Worm (Caenorhabditis elegans) whole organism, late embryonic: ENCODE data around the gene F41G3.18.

Experiments
- C08G9.2 ChIP-seq: sonication (generic microtip); optimal IDR thresholded peaks from 2 replicates; lab custom pipeline; 2016; ENCODE audit warnings: mild to moderate bottlenecking, missing genetic modification characterization, moderate library complexity, missing compliant biosample characterization
- F13H6.1 ChIP-seq: sonication (generic microtip); optimal IDR thresholded peaks from 2 replicates; lab custom pipeline; 2016; ENCODE audit warnings: missing genetic modification characterization, missing compliant biosample characterization
- K02D7.2 ChIP-seq: sonication (generic microtip); optimal IDR thresholded peaks from 2 replicates; lab custom pipeline; 2017; ENCODE audit warnings: mild to moderate bottlenecking, missing genetic modification characterization, missing compliant biosample characterization
- K09A11.1 ChIP-seq: sonication (generic microtip); optimal IDR thresholded peaks from 2 replicates; lab custom pipeline; 2017; ENCODE audit warnings: antibody characterized with exemption, mild to moderate bottlenecking, missing genetic modification characterization, missing compliant biosample characterization; ENCODE audit not compliant: insufficient read depth
- Y22D7AL.16 ChIP-seq: sonication (generic microtip); optimal IDR thresholded peaks from 2 replicates; lab custom pipeline; 2016; ENCODE audit warnings: missing genetic modification characterization, missing compliant biosample characterization
- ahr-1 ChIP-seq: sonication (generic microtip); optimal IDR thresholded peaks from 2 replicates; lab custom pipeline; 2016; ENCODE audit warnings: missing genetic modification characterization, missing compliant biosample characterization
- ceh-14 ChIP-seq: sonication (generic microtip); optimal IDR thresholded peaks from 2 replicates; lab custom pipeline; 2016; ENCODE audit warnings: missing genotype, missing genetic modification characterization, missing compliant biosample characterization
- ceh-18 ChIP-seq: sonication (generic microtip); optimal IDR thresholded peaks from 2 replicates; lab custom pipeline; 2016; ENCODE audit warnings: missing genetic modification characterization, missing compliant biosample characterization
- ceh-19 ChIP-seq: fragments of 200-800 bp; sonication (Bioruptor generic); optimal IDR thresholded peaks from 2 replicates; lab custom pipeline; 2018; ENCODE audit warnings: mild to moderate bottlenecking, missing genetic modification characterization, missing compliant biosample characterization
- ceh-2 ChIP-seq: sonication (generic microtip); optimal IDR thresholded peaks from 2 replicates; lab custom pipeline; 2016; ENCODE audit warnings: missing genotype, missing genetic modification characterization, missing compliant biosample characterization
- ceh-22 ChIP-seq: sonication (generic microtip); optimal IDR thresholded peaks from 2 replicates; lab custom pipeline; 2017; ENCODE audit warnings: missing biosample characterization, missing genetic modification characterization
- ceh-30 ChIP-seq: fragments of 150-350 bp; optimal IDR thresholded peaks from 2 replicates; lab custom pipeline; 2014; ENCODE audit warnings: missing biosample characterization, missing genetic modification characterization
- ceh-31 ChIP-seq: sonication (generic microtip); optimal IDR thresholded peaks from 2 replicates; lab custom pipeline; 2016; ENCODE audit warnings: missing genetic modification characterization, missing compliant biosample characterization
- ceh-34 ChIP-seq: sonication (generic microtip); optimal IDR thresholded peaks from 2 replicates; lab custom pipeline; 2016; ENCODE audit warnings: mild to moderate bottlenecking, missing genetic modification characterization, missing compliant biosample characterization
- ceh-45 ChIP-seq: fragments of 200-800 bp; sonication (Bioruptor generic); IDR thresholded peaks from 2 replicates; pipeline ENCODE4 v1.3.6; 2022; ENCODE audit warnings: missing genetic modification reagents, missing genetic modification characterization, missing compliant biosample characterization
- ceh-48 ChIP-seq: sonication (generic microtip); optimal IDR thresholded peaks from 2 replicates; lab custom pipeline; 2016; ENCODE audit warnings: missing genetic modification characterization, inconsistent platforms, missing compliant biosample characterization
- ceh-9 ChIP-seq: sonication (generic microtip); optimal IDR thresholded peaks from 2 replicates; lab custom pipeline; 2016; ENCODE audit warnings: mild to moderate bottlenecking, missing genetic modification characterization, inconsistent platforms, missing compliant biosample characterization
- dmd-4 ChIP-seq: sonication (generic microtip); optimal IDR thresholded peaks from 2 replicates; lab custom pipeline; 2016; ENCODE audit warnings: borderline replicate concordance, missing genetic modification characterization, missing compliant biosample characterization
- dve-1 ChIP-seq: sonication (generic microtip); optimal IDR thresholded peaks from 2 replicates; lab custom pipeline; 2017; ENCODE audit warnings: antibody characterized with exemption, mild to moderate bottlenecking, missing genetic modification characterization, missing compliant biosample characterization
- elt-2 ChIP-seq: sonication (generic microtip); optimal IDR thresholded peaks from 2 replicates; lab custom pipeline; 2016; ENCODE audit warnings: missing genetic modification reagents, missing genetic modification characterization, missing compliant biosample characterization
- elt-4 ChIP-seq: sonication (generic microtip); optimal IDR thresholded peaks from 2 replicates; lab custom pipeline; 2016; ENCODE audit warnings: missing genetic modification characterization, missing compliant biosample characterization
- ets-4 ChIP-seq: sonication (generic microtip); optimal IDR thresholded peaks from 2 replicates; lab custom pipeline; 2016; ENCODE audit warnings: missing genetic modification characterization, missing compliant biosample characterization
- fkh-10 ChIP-seq: fragments of 150-350 bp; optimal IDR thresholded peaks from 2 replicates; lab custom pipeline; 2014; ENCODE audit warnings: missing biosample characterization, missing genetic modification reagents, missing genetic modification characterization
- fkh-6 ChIP-seq: sonication (generic microtip); optimal IDR thresholded peaks from 2 replicates; lab custom pipeline; 2016; ENCODE audit warnings: missing genetic modification characterization, missing compliant biosample characterization
- gmeb-2 ChIP-seq: sonication (generic microtip); optimal IDR thresholded peaks from 2 replicates; lab custom pipeline; 2016; ENCODE audit warnings: missing genetic modification characterization, inconsistent platforms, missing compliant biosample characterization
- hlh-30 ChIP-seq: sonication (generic microtip); optimal IDR thresholded peaks from 2 replicates; lab custom pipeline; 2017; ENCODE audit warnings: antibody characterized with exemption, missing genetic modification characterization, missing compliant biosample characterization; ENCODE audit not compliant: insufficient read depth
- hlh-6 ChIP-seq: sonication (generic microtip); optimal IDR thresholded peaks from 2 replicates; lab custom pipeline; 2016; ENCODE audit warnings: missing genotype, missing genetic modification characterization, missing compliant biosample characterization
- hlh-8 ChIP-seq: sonication (generic microtip); optimal IDR thresholded peaks from 2 replicates; lab custom pipeline; 2016; ENCODE audit warnings: missing genotype, missing genetic modification characterization, missing compliant biosample characterization
- lim-6 ChIP-seq: sonication (generic microtip); optimal IDR thresholded peaks from 2 replicates; lab custom pipeline; 2016; ENCODE audit warnings: missing genetic modification characterization, missing compliant biosample characterization
- lin-11 ChIP-seq: fragments of 200-800 bp; sonication (Bioruptor generic); optimal IDR thresholded peaks from 2 replicates; lab custom pipeline; 2018; ENCODE audit warnings: mild to moderate bottlenecking, missing genetic modification characterization, missing compliant biosample characterization
- mec-3 ChIP-seq: sonication (generic microtip); optimal IDR thresholded peaks from 2 replicates; lab custom pipeline; 2016; ENCODE audit warnings: borderline replicate concordance, missing genetic modification characterization, missing compliant biosample characterization
- nhr-11 ChIP-seq: fragments of 150-350 bp; optimal IDR thresholded peaks from 2 replicates; lab custom pipeline; 2014; ENCODE audit warnings: missing biosample characterization, missing genetic modification characterization
- odd-2 ChIP-seq: sonication (generic microtip); optimal IDR thresholded peaks from 2 replicates; lab custom pipeline; 2017; ENCODE audit warnings: antibody characterized with exemption, mild to moderate bottlenecking, missing genetic modification characterization, missing compliant biosample characterization
- pag-3 ChIP-seq: sonication (generic microtip); optimal IDR thresholded peaks from 2 replicates; lab custom pipeline; 2016; ENCODE audit warnings: missing compliant biosample characterization, missing genetic modification characterization, borderline replicate concordance
- pat-9 ChIP-seq: fragments of 200-800 bp; sonication (Bioruptor generic); optimal IDR thresholded peaks from 2 replicates; lab custom pipeline; 2018; ENCODE audit warnings: mild to moderate bottlenecking, missing genetic modification characterization, moderate library complexity, missing compliant biosample characterization
- pax-1 ChIP-seq: fragments of 150-350 bp; optimal IDR thresholded peaks from 2 replicates; lab custom pipeline; 2014; ENCODE audit warnings: missing biosample characterization, missing genetic modification characterization
- pha-2 ChIP-seq: sonication (generic microtip); optimal IDR thresholded peaks from 2 replicates; lab custom pipeline; 2017; ENCODE audit warnings: mild to moderate bottlenecking, missing genetic modification characterization, missing compliant biosample characterization
- pha-4 ChIP-seq: fragments of 150-350 bp; optimal IDR thresholded peaks from 2 replicates; lab custom pipeline; 2018; ENCODE audit warnings: missing biosample characterization, missing genetic modification reagents, missing genetic modification characterization
- pqm-1 ChIP-seq: sonication (generic microtip); optimal IDR thresholded peaks from 2 replicates; lab custom pipeline; 2016; ENCODE audit warnings: missing genetic modification characterization, missing compliant biosample characterization
- pros-1 ChIP-seq: fragments of 150-350 bp; optimal IDR thresholded peaks from 2 replicates; lab custom pipeline; 2014; ENCODE audit warnings: missing biosample characterization, missing genetic modification reagents, missing genetic modification characterization
- ref-2 ChIP-seq: sonication (generic microtip); optimal IDR thresholded peaks from 2 replicates; lab custom pipeline; 2016; ENCODE audit warnings: missing genetic modification characterization, missing compliant biosample characterization
- rnt-1 ChIP-seq: sonication (generic microtip); optimal IDR thresholded peaks from 2 replicates; lab custom pipeline; 2016; ENCODE audit warnings: missing genetic modification characterization, missing compliant biosample characterization
- sox-4 ChIP-seq: sonication (generic microtip); optimal IDR thresholded peaks from 2 replicates; lab custom pipeline; 2017; ENCODE audit warnings: mild to moderate bottlenecking, missing genetic modification characterization, inconsistent platforms, missing compliant biosample characterization
- syd-9 ChIP-seq: sonication (generic microtip); optimal IDR thresholded peaks from 2 replicates; lab custom pipeline; 2016; ENCODE audit warnings: mild to moderate bottlenecking, missing genetic modification characterization, moderate library complexity, missing compliant biosample characterization
- tbx-2 ChIP-seq: sonication (generic microtip); optimal IDR thresholded peaks from 2 replicates; lab custom pipeline; 2016; ENCODE audit warnings: missing genetic modification characterization, missing compliant biosample characterization
- tbx-7 ChIP-seq: sonication (generic microtip); optimal IDR thresholded peaks from 2 replicates; lab custom pipeline; 2016; ENCODE audit warnings: missing genotype, missing genetic modification characterization, missing compliant biosample characterization
- ttx-3 ChIP-seq: sonication (generic microtip); optimal IDR thresholded peaks from 2 replicates; lab custom pipeline; 2016; ENCODE audit warnings: missing genetic modification reagents, missing genetic modification characterization, missing compliant biosample characterization
- unc-42 ChIP-seq: sonication (generic microtip); optimal IDR thresholded peaks from 2 replicates; lab custom pipeline; 2016; ENCODE audit warnings: missing genotype, missing genetic modification characterization, missing compliant biosample characterization
- unc-55 ChIP-seq: sonication (generic microtip); optimal IDR thresholded peaks from 2 replicates; lab custom pipeline; 2017; ENCODE audit warnings: missing biosample characterization, missing genetic modification reagents, missing genetic modification characterization
- unc-86 ChIP-seq: sonication (generic microtip); optimal IDR thresholded peaks from 2 replicates; lab custom pipeline; 2016; ENCODE audit warnings: missing genetic modification characterization, missing compliant biosample characterization
- zip-5 ChIP-seq: sonication (generic microtip); optimal IDR thresholded peaks from 2 replicates; lab custom pipeline; 2016; ENCODE audit warnings: missing genetic modification characterization, missing compliant biosample characterization

The F41G3.18 gene

ce11 chrII:6741428-6741827 lies 26.7 kb upstream of the F41G3.18 start, which contains the start of gene exos-8 (continued):
- TF ChIP-seq ceh-19 (GFP tag; lab: Kevin White, UChicago), result peak; percentile 67
- TF ChIP-seq elt-4 (tag; lab: Kevin White, UChicago), result no peak
- TF ChIP-seq ceh-2 (tag; lab: Kevin White, UChicago), result peak; percentile 90
- peak; percentile 49 for TF ChIP-seq syd-9 (tag; lab: Kevin White, UChicago)
- no peak for TF ChIP-seq pat-9 (tag; lab: Kevin White, UChicago)
- TF ChIP-seq ceh-22, result no peak
- TF ChIP-seq F13H6.1 (tag; lab: Kevin White, UChicago), result peak; percentile 77
- peak; percentile 72 for TF ChIP-seq dmd-4 (tag; lab: Kevin White, UChicago)
- TF ChIP-seq unc-55, result no peak
- TF ChIP-seq pax-1 (tag; lab: Kevin White, UChicago), result no peak
- TF ChIP-seq ttx-3 (tag; lab: Kevin White, UChicago), result peak; percentile 49
- TF ChIP-seq hlh-8 (tag; lab: Kevin White, UChicago), result peak; percentile 76
- peak; percentile 95 for TF ChIP-seq ref-2 (tag; lab: Kevin White, UChicago)
- TF ChIP-seq pqm-1, result peak; percentile 56
- TF ChIP-seq pha-2 (tag; lab: Kevin White, UChicago), result no peak
- TF ChIP-seq lin-11 (tag; lab: Kevin White, UChicago), result no peak
- no peak for TF ChIP-seq ceh-48 (tag; lab: Kevin White, UChicago)
- no peak for TF ChIP-seq pha-4 (tag; lab: Kevin White, UChicago)
- no peak for TF ChIP-seq dve-1 (tag; lab: Kevin White, UChicago)
- no peak for TF ChIP-seq fkh-10 (GFP tag; lab: Kevin White, UChicago)
- no peak for TF ChIP-seq gmeb-2 (tag; lab: Kevin White, UChicago)
- peak; percentile 85 for TF ChIP-seq unc-42
- peak; percentile 91 for TF ChIP-seq ceh-14
- TF ChIP-seq Y22D7AL.16 (tag; lab: Kevin White, UChicago), result no peak
- TF ChIP-seq tbx-7 (tag; lab: Kevin White, UChicago), result peak; percentile 83
- TF ChIP-seq pag-3 (tag; lab: Kevin White, UChicago), result no peak
- no peak for TF ChIP-seq ceh-30 (tag; lab: Kevin White, UChicago)
- TF ChIP-seq K09A11.1 (tag; lab: Kevin White, UChicago), result no peak
- TF ChIP-seq sox-4 (tag; lab: Kevin White, UChicago), result peak; percentile 28
- peak; percentile 96 for TF ChIP-seq tbx-2
- peak; percentile 91 for TF ChIP-seq rnt-1 (tag; lab: Kevin White, UChicago)
- no peak for TF ChIP-seq hlh-30 (tag; lab: Kevin White, UChicago)
- TF ChIP-seq ahr-1 (tag; lab: Kevin White, UChicago), result peak; percentile 58
- TF ChIP-seq lim-6 (tag; lab: Kevin White, UChicago), result peak; percentile 74
- no peak for TF ChIP-seq mec-3
- TF ChIP-seq ceh-31, result peak; percentile 97
- TF ChIP-seq fkh-6 (tag; lab: Kevin White, UChicago), result peak; percentile 59
- peak; percentile 72 for TF ChIP-seq ceh-34 (tag; lab: Kevin White, UChicago)
- TF ChIP-seq K02D7.2 (tag; lab: Kevin White, UChicago), result no peak
- TF ChIP-seq ets-4 (tag; lab: Kevin White, UChicago), result peak; percentile 76
- TF ChIP-seq ceh-9 (tag; lab: Kevin White, UChicago), result no peak
- peak; percentile 39 for TF ChIP-seq hlh-6
- TF ChIP-seq ceh-18 (tag; lab: Kevin White, UChicago), result peak; percentile 59
- TF ChIP-seq pros-1 (tag; lab: Kevin White, UChicago), result no peak
- no peak for TF ChIP-seq nhr-11 (tag; lab: Kevin White, UChicago)
- no peak for TF ChIP-seq odd-2
- TF ChIP-seq unc-86 (tag; lab: Kevin White, UChicago), result peak; percentile 49
- TF ChIP-seq elt-2 (tag; lab: Kevin White, UChicago), result no peak
- peak; percentile 91 for TF ChIP-seq zip-5 (tag; lab: Kevin White, UChicago)
- TF ChIP-seq C08G9.2 (tag; lab: Kevin White, UChicago), result peak; percentile 93
- no peak for TF ChIP-seq ceh-45 (GFP tag; lab: Robert Waterston, UW)
